Worm (Caenorhabditis elegans) whole organism, midembryonic: ENCODE results near the gene Y47D3A.32.

Experiments used
- T22C8.4 ChIP-seq: fragments of 200-800 bp; sonication (Bioruptor generic); IDR thresholded peaks from 2 replicates; pipeline ENCODE4 v1.3.6; 2022; ENCODE audit warnings: missing genetic modification characterization, missing compliant biosample characterization
- cog-1 ChIP-seq: sonication (generic microtip); optimal IDR thresholded peaks from 2 replicates; lab custom pipeline; 2016; ENCODE audit warnings: missing genetic modification characterization, missing compliant biosample characterization
- flt-1 ChIP-seq: fragments of 200-800 bp; sonication (Bioruptor generic); IDR thresholded peaks from 2 replicates; pipeline ENCODE4 v1.3.6; 2022; ENCODE audit warnings: missing genetic modification characterization, missing compliant biosample characterization
- klf-2 ChIP-seq: fragments of 200-800 bp; sonication (Bioruptor generic); conservative IDR thresholded peaks from 2 replicates; pipeline ENCODE4 v1.3.6; 2022; ENCODE audit warnings: missing genetic modification reagents, missing genetic modification characterization, missing compliant biosample characterization
- med-1 ChIP-seq: sonication (generic microtip); optimal IDR thresholded peaks from 2 replicates; lab custom pipeline; 2017; ENCODE audit warnings: missing genetic modification characterization, mild to moderate bottlenecking, missing compliant biosample characterization, antibody characterized with exemption, missing genetic modification reagents; ENCODE audit not compliant: insufficient read depth
- ref-1 ChIP-seq: fragments of 200-800 bp; sonication (Bioruptor generic); conservative IDR thresholded peaks from 2 replicates; pipeline ENCODE4 v1.3.6; 2022; ENCODE audit warnings: missing genetic modification reagents, missing genetic modification characterization, missing compliant biosample characterization
- tab-1 ChIP-seq: fragments of 200-800 bp; sonication (Bioruptor generic); IDR thresholded peaks from 2 replicates; pipeline ENCODE4 v1.3.6; 2022; ENCODE audit warnings: missing genetic modification characterization, missing compliant biosample characterization
- ztf-23 ChIP-seq: fragments of 200-800 bp; sonication (Bioruptor generic); IDR thresholded peaks from 2 replicates; pipeline ENCODE4 v1.3.6; 2022; ENCODE audit warnings: missing genetic modification reagents, missing genetic modification characterization, missing compliant biosample characterization
- ztf-29 ChIP-seq: fragments of 200-800 bp; sonication (Bioruptor generic); IDR thresholded peaks from 2 replicates; pipeline ENCODE4 v1.3.6; 2022; ENCODE audit warnings: missing genetic modification reagents, missing genetic modification characterization, missing compliant biosample characterization

The Y47D3A.32 gene

DNA sequence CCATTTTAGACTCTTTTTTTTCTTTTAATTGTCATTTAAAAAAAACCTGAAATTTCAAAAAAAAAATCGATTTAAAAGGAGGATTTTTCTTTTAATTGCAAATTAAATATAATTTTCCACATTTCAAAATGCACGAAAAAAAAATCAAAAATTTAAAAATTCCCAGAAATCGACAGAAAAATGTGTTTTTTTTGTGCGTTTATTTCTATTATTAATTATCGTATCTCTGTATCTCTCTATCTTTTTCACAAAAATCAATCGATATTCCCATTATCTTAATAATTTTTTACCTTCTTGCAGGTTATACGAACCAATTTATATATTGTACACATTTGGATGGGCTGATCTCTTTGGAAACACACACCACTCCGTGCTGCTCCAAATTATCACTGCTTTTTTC, 7.4 kb upstream of the Y47D3A.32 start, which contains the start of gene rsks-1:
TSS of gene rsks-1 (plus strand) at position 301 of the 400 bp plus-strand sequence.
- TF ChIP-seq ztf-23 (GFP tag; lab: Robert Waterston, UW) = no peak
- no peak for TF ChIP-seq klf-2 (GFP tag; lab: Robert Waterston, UW)
- TF ChIP-seq T22C8.4 (GFP tag; lab: Robert Waterston, UW) = no peak
- TF ChIP-seq flt-1 (GFP tag; lab: Robert Waterston, UW) = no peak
- no peak for TF ChIP-seq ref-1 (GFP tag; lab: Robert Waterston, UW)
- no peak for TF ChIP-seq cog-1
- no peak for TF ChIP-seq tab-1 (GFP tag; lab: Robert Waterston, UW)
- TF ChIP-seq ztf-29 = no peak
- TF ChIP-seq med-1 (GFP tag; lab: Kevin White, UChicago) = no peak

DNA sequence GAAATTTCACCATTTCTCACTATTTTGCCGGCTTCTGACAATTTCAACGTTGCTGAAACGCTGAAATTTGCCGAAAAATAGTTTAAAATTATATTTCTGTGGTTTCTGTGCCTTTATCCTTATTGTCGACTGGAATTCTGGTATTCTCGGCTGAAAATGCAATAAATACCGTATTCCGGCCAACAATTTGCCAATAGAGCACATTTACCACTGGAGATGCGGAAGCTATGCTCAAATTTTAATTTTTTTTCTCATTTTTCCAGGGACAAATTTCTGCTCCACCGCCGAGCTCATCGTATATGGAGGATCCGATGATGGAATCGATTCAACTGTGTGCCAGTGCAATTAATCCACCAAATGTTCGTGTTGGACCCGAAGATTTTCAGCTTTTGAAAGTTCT, 5.6 kb upstream of the Y47D3A.32 start:
- TF ChIP-seq ztf-23 (GFP tag; lab: Robert Waterston, UW) = no peak
- no peak for TF ChIP-seq ztf-29
- no peak for TF ChIP-seq klf-2 (GFP tag; lab: Robert Waterston, UW)
- no peak for TF ChIP-seq tab-1 (GFP tag; lab: Robert Waterston, UW)
- TF ChIP-seq cog-1 = no peak
- no peak for TF ChIP-seq ref-1 (GFP tag; lab: Robert Waterston, UW)
- no peak for TF ChIP-seq T22C8.4 (GFP tag; lab: Robert Waterston, UW)
- TF ChIP-seq flt-1 (GFP tag; lab: Robert Waterston, UW) = no peak
- no peak for TF ChIP-seq med-1 (GFP tag; lab: Kevin White, UChicago)

DNA sequence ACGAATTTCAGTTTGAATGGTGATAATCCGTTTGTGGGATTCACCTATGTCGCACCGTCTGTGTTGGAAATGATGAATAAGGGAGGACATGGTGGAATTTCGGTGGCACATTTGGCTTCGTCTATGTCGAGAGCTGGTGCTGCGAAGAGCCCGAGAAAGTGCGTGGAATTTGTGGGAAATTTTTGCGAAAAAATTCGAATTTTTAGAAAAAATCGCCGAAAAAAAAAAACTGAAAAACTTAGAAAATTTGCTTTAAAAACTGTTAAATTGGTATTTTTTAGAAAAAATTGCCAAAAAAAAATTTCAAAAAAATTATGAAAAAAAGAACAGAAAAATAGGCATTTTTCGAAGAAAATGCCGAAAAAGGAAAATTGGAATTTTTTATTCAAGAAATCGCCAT, 3.3 kb upstream of the Y47D3A.32 start:
- no peak for TF ChIP-seq flt-1 (GFP tag; lab: Robert Waterston, UW)
- TF ChIP-seq T22C8.4 (GFP tag; lab: Robert Waterston, UW) = no peak
- no peak for TF ChIP-seq ref-1 (GFP tag; lab: Robert Waterston, UW)
- TF ChIP-seq ztf-29 = no peak
- no peak for TF ChIP-seq tab-1 (GFP tag; lab: Robert Waterston, UW)
- TF ChIP-seq klf-2 (GFP tag; lab: Robert Waterston, UW) = no peak
- TF ChIP-seq cog-1 = no peak
- TF ChIP-seq ztf-23 (GFP tag; lab: Robert Waterston, UW) = no peak
- TF ChIP-seq med-1 (GFP tag; lab: Kevin White, UChicago) = no peak

DNA sequence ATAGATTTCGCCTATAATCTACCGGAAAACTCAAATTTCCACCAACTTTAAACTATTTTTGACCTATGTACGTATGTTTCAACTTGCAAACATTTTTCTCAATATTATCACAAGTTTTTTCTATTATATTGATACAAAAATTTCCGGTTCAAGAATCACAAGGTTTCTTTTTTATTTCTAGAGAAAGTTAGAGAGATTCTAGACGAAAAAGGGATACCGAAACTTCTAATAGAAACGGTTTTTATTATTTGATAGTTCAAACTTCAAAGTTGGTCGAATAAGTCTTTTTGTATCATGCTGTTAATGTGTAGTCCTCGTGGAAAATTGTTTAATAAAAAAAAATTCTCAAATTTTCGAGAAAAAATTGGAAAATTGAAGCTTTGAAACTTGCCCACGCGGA, 2.9 kb downstream of the Y47D3A.32 start:
- TF ChIP-seq tab-1 (GFP tag; lab: Robert Waterston, UW) (no peak), med-1 (GFP tag; lab: Kevin White, UChicago) (no peak), klf-2 (GFP tag; lab: Robert Waterston, UW) (no peak), cog-1 (no peak), T22C8.4 (GFP tag; lab: Robert Waterston, UW) (no peak), flt-1 (GFP tag; lab: Robert Waterston, UW) (no peak), ztf-23 (GFP tag; lab: Robert Waterston, UW) (no peak), ref-1 (GFP tag; lab: Robert Waterston, UW) (no peak), ztf-29 (no peak)

DNA sequence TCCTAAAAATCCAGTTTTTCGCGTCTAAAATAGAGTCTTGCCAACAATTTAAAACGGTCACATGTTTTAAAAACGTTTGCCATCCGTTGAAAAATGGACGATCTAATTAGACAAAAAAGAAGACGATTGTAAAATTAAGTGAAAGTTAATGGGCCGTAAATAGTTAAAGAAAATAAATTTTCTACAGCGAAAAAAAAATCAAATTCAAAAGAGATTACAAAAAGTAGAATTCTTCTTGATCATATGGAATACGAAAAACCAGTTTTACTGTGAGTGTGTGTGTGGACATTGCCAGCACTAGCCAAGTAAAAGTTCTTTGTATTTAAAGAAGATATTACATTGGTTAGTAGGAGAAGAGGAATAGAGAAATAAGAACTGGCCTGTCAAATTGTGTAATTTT, 9.9 kb downstream of the Y47D3A.32 start:
- no peak for TF ChIP-seq ztf-23 (GFP tag; lab: Robert Waterston, UW)
- TF ChIP-seq cog-1 = no peak
- TF ChIP-seq med-1 (GFP tag; lab: Kevin White, UChicago) = no peak
- no peak for TF ChIP-seq klf-2 (GFP tag; lab: Robert Waterston, UW)
- no peak for TF ChIP-seq ztf-29
- TF ChIP-seq tab-1 (GFP tag; lab: Robert Waterston, UW) = no peak
- no peak for TF ChIP-seq T22C8.4 (GFP tag; lab: Robert Waterston, UW)
- TF ChIP-seq flt-1 (GFP tag; lab: Robert Waterston, UW) = no peak
- TF ChIP-seq ref-1 (GFP tag; lab: Robert Waterston, UW) = no peak

DNA sequence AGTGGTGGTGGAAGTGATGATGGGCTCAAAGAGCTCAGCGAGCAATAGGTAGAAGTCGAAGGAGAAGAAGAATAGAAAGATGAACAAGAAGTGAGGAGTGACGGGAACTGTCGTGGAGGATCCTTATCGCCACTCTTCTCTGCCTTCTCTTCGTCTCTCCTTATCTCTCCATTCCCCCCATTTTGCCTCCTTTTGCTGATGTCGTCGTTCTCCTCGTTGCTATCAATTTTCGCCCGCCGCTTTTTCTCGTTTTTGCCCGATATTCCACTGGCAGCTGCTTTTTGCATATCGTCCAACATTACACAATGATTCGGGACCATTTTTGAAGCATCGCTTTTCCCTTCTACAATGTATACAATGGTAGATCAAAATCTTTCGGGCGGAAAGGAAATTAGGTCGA, 15.2 kb downstream of the Y47D3A.32 start:
- TF ChIP-seq tab-1 (GFP tag; lab: Robert Waterston, UW) (no peak), med-1 (GFP tag; lab: Kevin White, UChicago) (no peak), flt-1 (GFP tag; lab: Robert Waterston, UW) (no peak), cog-1 (no peak), T22C8.4 (GFP tag; lab: Robert Waterston, UW) (no peak), klf-2 (GFP tag; lab: Robert Waterston, UW) (no peak), ztf-29 (no peak), ztf-23 (GFP tag; lab: Robert Waterston, UW) (no peak), ref-1 (GFP tag; lab: Robert Waterston, UW) (no peak)

DNA sequence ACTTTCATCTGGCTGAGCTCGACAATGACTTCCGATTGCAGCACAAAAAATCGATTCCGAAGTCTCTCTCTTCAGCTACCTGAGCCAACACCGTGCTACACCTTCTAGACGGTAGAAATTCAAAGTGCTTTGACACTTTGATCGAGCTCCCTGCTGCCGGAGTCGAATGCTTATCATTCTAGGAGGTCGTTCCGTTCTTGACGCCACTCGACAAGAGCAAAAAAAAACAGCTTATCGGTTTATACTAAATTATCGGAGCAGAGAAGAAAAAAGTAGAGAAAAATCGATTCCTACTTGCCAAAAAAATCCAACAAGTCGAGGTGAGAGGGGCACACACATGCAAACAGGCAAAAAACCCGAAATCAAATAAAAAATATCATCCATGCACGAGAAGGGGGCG, 16.3 kb downstream of the Y47D3A.32 start:
- no peak for TF ChIP-seq ztf-23 (GFP tag; lab: Robert Waterston, UW)
- TF ChIP-seq cog-1 = no peak
- TF ChIP-seq ref-1 (GFP tag; lab: Robert Waterston, UW) = no peak
- no peak for TF ChIP-seq flt-1 (GFP tag; lab: Robert Waterston, UW)
- no peak for TF ChIP-seq med-1 (GFP tag; lab: Kevin White, UChicago)
- TF ChIP-seq ztf-29 = no peak
- TF ChIP-seq klf-2 (GFP tag; lab: Robert Waterston, UW) = no peak
- no peak for TF ChIP-seq tab-1 (GFP tag; lab: Robert Waterston, UW)
- no peak for TF ChIP-seq T22C8.4 (GFP tag; lab: Robert Waterston, UW)

DNA sequence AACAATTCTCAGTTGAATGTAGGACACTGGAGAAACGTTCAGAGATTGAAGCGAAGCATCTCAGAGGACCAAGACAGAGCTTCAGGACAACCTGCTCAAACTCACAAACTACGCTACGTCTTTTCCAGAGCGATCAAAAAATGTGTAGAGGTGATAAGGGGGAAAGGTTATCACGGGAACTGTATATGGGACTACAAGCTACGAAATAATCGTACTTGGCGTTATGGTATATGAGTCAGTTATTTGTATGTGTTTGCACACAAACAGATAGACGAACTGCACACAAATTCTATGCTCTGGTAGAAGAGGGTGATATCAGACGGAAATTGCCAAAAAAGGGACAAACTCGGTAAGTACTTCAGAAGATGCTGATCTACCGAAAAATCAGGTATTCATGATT, 17.0 kb downstream of the Y47D3A.32 start:
- no peak for TF ChIP-seq T22C8.4 (GFP tag; lab: Robert Waterston, UW)
- TF ChIP-seq klf-2 (GFP tag; lab: Robert Waterston, UW) = no peak
- TF ChIP-seq ztf-29 = no peak
- TF ChIP-seq cog-1 = no peak
- TF ChIP-seq ztf-23 (GFP tag; lab: Robert Waterston, UW) = no peak
- no peak for TF ChIP-seq ref-1 (GFP tag; lab: Robert Waterston, UW)
- no peak for TF ChIP-seq tab-1 (GFP tag; lab: Robert Waterston, UW)
- no peak for TF ChIP-seq med-1 (GFP tag; lab: Kevin White, UChicago)
- no peak for TF ChIP-seq flt-1 (GFP tag; lab: Robert Waterston, UW)

DNA sequence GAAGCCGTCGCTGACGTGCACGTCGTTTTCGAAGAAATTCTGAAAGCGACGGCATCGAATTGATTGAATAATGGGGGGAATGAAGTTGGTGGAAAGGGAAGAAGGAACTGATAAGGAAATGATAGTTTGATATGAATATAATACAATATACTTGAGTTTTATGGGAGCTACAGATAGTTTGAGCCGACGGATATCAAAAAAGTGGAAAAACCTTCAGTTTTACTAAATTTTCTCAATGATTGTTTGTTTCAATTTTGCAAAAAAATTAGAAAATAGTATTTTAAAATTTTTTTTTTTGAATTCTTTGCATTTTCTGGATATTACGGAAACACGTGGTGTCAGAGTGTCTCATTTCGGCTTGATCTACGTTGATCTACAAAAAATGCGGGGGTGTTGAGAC, 18.6 kb downstream of the Y47D3A.32 start, which contains the start of gene obr-1:
TSS of gene obr-1 (minus strand) at position 101 of the 400 bp plus-strand sequence.
- no peak for TF ChIP-seq cog-1
- no peak for TF ChIP-seq ztf-23 (GFP tag; lab: Robert Waterston, UW)
- TF ChIP-seq ztf-29 = no peak
- no peak for TF ChIP-seq tab-1 (GFP tag; lab: Robert Waterston, UW)
- no peak for TF ChIP-seq klf-2 (GFP tag; lab: Robert Waterston, UW)
